Fruit fly (Drosophila melanogaster) whole organism, embryonic: Measurements from ENCODE around the gene CG5056.
A peak's percentile ranks its signal among the peaks of the same experiment; 100 is the strongest.

Source experiments
- Ada2b ChIP-seq: fragments of 200-800 bp; sonication (Bioruptor generic); IDR thresholded peaks from 2 replicates; pipeline ENCODE4 v1.3.6; 2022; ENCODE audit warnings: missing biosample characterization, missing genetic modification characterization
- B-H1 ChIP-seq: fragments of 200-800 bp; sonication (Bioruptor generic); IDR thresholded peaks from 3 replicates; pipeline ENCODE4 v1.3.6; 2022; ENCODE audit warnings: missing biosample characterization, missing genetic modification characterization
- C15 ChIP-seq: fragments of 200-800 bp; sonication (Bioruptor generic); IDR thresholded peaks from 3 replicates; pipeline ENCODE4 v1.3.6; 2022; ENCODE audit warnings: missing biosample characterization, missing genetic modification characterization
- CG11504 ChIP-seq: fragments of 200-800 bp; sonication (Bioruptor generic); optimal IDR thresholded peaks from 3 replicates; lab custom pipeline; 2019; ENCODE audit warnings: missing biosample characterization, mild to moderate bottlenecking, missing genetic modification characterization, moderate library complexity
- CG14965 ChIP-seq: fragments of 200-800 bp; sonication (Bioruptor generic); optimal IDR thresholded peaks from 2 replicates; lab custom pipeline; 2016; ENCODE audit warnings: missing biosample characterization, missing genetic modification characterization, borderline replicate concordance
- CG15269 ChIP-seq: fragments of 200-800 bp; sonication (Bioruptor generic); optimal IDR thresholded peaks from 2 replicates; lab custom pipeline; 2018; ENCODE audit warnings: missing biosample characterization, mild to moderate bottlenecking, missing genetic modification characterization, moderate library complexity
- CG15479 ChIP-seq: fragments of 200-800 bp; sonication (Bioruptor generic); optimal IDR thresholded peaks from 3 replicates; lab custom pipeline; 2019; ENCODE audit warnings: missing biosample characterization, mild to moderate bottlenecking, missing genetic modification characterization, moderate library complexity
- CG1603 ChIP-seq: fragments of 200-800 bp; sonication (Bioruptor generic); optimal IDR thresholded peaks from 2 replicates; lab custom pipeline; 2019; ENCODE audit warnings: missing biosample characterization, mild to moderate bottlenecking, missing genetic modification characterization, moderate library complexity
- CG16779 ChIP-seq: fragments of 200-800 bp; sonication (Bioruptor generic); IDR thresholded peaks from 2 replicates; pipeline ENCODE4 v1.3.6; 2022; ENCODE audit warnings: missing biosample characterization, missing genetic modification characterization
- CG17385 ChIP-seq: fragments of 200-800 bp; sonication (Bioruptor generic); optimal IDR thresholded peaks from 3 replicates; lab custom pipeline; 2018; ENCODE audit warnings: missing biosample characterization, mild to moderate bottlenecking, missing genetic modification characterization
- CG17912 ChIP-seq: fragments of 200-800 bp; sonication (Bioruptor generic); optimal IDR thresholded peaks from 2 replicates; lab custom pipeline; 2018; ENCODE audit warnings: missing biosample characterization, mild to moderate bottlenecking, missing genetic modification characterization
- CG18262 ChIP-seq: fragments of 200-800 bp; optimal IDR thresholded peaks from 3 replicates; lab custom pipeline; 2019; ENCODE audit warnings: missing biosample characterization, mild to moderate bottlenecking, missing genetic modification characterization, moderate library complexity
- CG2129 ChIP-seq: fragments of 200-800 bp; sonication (Bioruptor generic); IDR thresholded peaks from 2 replicates; pipeline ENCODE4 v1.3.6; 2022; ENCODE audit warnings: missing biosample characterization, missing genetic modification characterization; ENCODE audit not compliant: partially characterized antibody
- CG30403 ChIP-seq: fragments of 200-800 bp; sonication (Bioruptor generic); optimal IDR thresholded peaks from 3 replicates; lab custom pipeline; 2016; ENCODE audit warnings: missing biosample characterization, missing genetic modification characterization
- CG3065 ChIP-seq: fragments of 200-800 bp; sonication (Bioruptor generic); optimal IDR thresholded peaks from 2 replicates; lab custom pipeline; 2016; ENCODE audit warnings: missing biosample characterization, missing genetic modification characterization
- CG4617 ChIP-seq: fragments of 200-800 bp; sonication (Bioruptor generic); optimal IDR thresholded peaks from 3 replicates; lab custom pipeline; 2016; ENCODE audit warnings: missing biosample characterization, missing genetic modification characterization, borderline replicate concordance
- CG4707 ChIP-seq: fragments of 200-800 bp; sonication (Bioruptor generic); optimal IDR thresholded peaks from 2 replicates; lab custom pipeline; 2018; ENCODE audit warnings: missing biosample characterization, mild to moderate bottlenecking, missing genetic modification characterization, moderate library complexity
- CG4854 ChIP-seq: fragments of 200-800 bp; sonication (Bioruptor generic); optimal IDR thresholded peaks from 2 replicates; lab custom pipeline; 2016; ENCODE audit warnings: missing biosample characterization, missing genetic modification characterization, inconsistent platforms
- CG6272 ChIP-seq: fragments of 200-800 bp; sonication (Bioruptor generic); IDR thresholded peaks from 2 replicates; pipeline ENCODE4 v1.3.6; 2022; ENCODE audit warnings: missing biosample characterization, missing genetic modification characterization
- CG6689 ChIP-seq: fragments of 200-800 bp; sonication (Bioruptor generic); IDR thresholded peaks from 2 replicates; pipeline ENCODE4 v1.3.6; 2022; ENCODE audit warnings: missing biosample characterization, missing genetic modification characterization
- CG7271 ChIP-seq: fragments of 200-800 bp; sonication (Bioruptor generic); optimal IDR thresholded peaks from 2 replicates; lab custom pipeline; 2018; ENCODE audit warnings: missing biosample characterization, mild to moderate bottlenecking, missing genetic modification characterization, moderate library complexity
- CG7357 ChIP-seq: fragments of 200-800 bp; sonication (Bioruptor generic); IDR thresholded peaks from 3 replicates; pipeline ENCODE4 v1.3.6; 2022; ENCODE audit warnings: missing biosample characterization, missing genetic modification characterization
- CG8924 ChIP-seq: fragments of 200-800 bp; optimal IDR thresholded peaks from 3 replicates; lab custom pipeline; 2019; ENCODE audit warnings: missing biosample characterization, mild to moderate bottlenecking, missing genetic modification characterization, moderate library complexity
- CG9437 ChIP-seq: fragments of 200-800 bp; sonication (Bioruptor generic); optimal IDR thresholded peaks from 2 replicates; lab custom pipeline; 2018; ENCODE audit warnings: missing biosample characterization, mild to moderate bottlenecking, missing genetic modification characterization
- Dref ChIP-seq: fragments of 200-800 bp; sonication (Bioruptor generic); IDR thresholded peaks from 2 replicates; pipeline ENCODE4 v1.3.6; 2022; ENCODE audit warnings: missing biosample characterization, missing genetic modification characterization
- MTF-1 ChIP-seq: fragments of 200-800 bp; sonication (Bioruptor generic); optimal IDR thresholded peaks from 2 replicates; lab custom pipeline; 2018; ENCODE audit warnings: missing biosample characterization, mild to moderate bottlenecking, missing genetic modification characterization, borderline replicate concordance
- Oli ChIP-seq: fragments of 200-800 bp; sonication (Bioruptor generic); optimal IDR thresholded peaks from 2 replicates; lab custom pipeline; 2018; ENCODE audit warnings: missing biosample characterization, mild to moderate bottlenecking, missing genetic modification characterization, moderate library complexity
- Optix ChIP-seq: fragments of 200-800 bp; sonication (Bioruptor generic); IDR thresholded peaks from 3 replicates; pipeline ENCODE4 v1.3.6; 2022; ENCODE audit warnings: missing biosample characterization, missing genetic modification characterization
- Stat92E ChIP-seq, 3 experiments: fragments of >200 bp in 2 of 3; fragments of 200-800 bp in 1 of 3; sonication (Bioruptor generic) in 1 of 3; optimal IDR thresholded peaks; 2 replicates each; lab custom pipeline; 2017 to 2019; ENCODE audit warnings: missing biosample characterization in 3 of 3, missing genetic modification characterization in 3 of 3, mild to moderate bottlenecking in 1 of 3, moderate library complexity in 1 of 3
- Trl ChIP-seq, 3 experiments: fragments of >200 bp in 2 of 3; fragments of 200-800 bp in 1 of 3; sonication (Bioruptor generic) in 1 of 3; optimal IDR thresholded peaks; 2 replicates in 1 of 3; 3 replicates in 2 of 3; lab custom pipeline; 2016 to 2017; ENCODE audit warnings: missing biosample characterization in 1 of 3, missing genetic modification characterization in 1 of 3
- br ChIP-seq: fragments of >200 bp; optimal IDR thresholded peaks from 2 replicates; lab custom pipeline; 2017
- btn ChIP-seq: fragments of 200-800 bp; sonication (Bioruptor generic); optimal IDR thresholded peaks from 2 replicates; lab custom pipeline; 2016; ENCODE audit warnings: missing biosample characterization, missing genetic modification characterization
- dati ChIP-seq: fragments of 200-800 bp; sonication (Bioruptor generic); IDR thresholded peaks from 2 replicates; pipeline ENCODE4 v1.3.6; 2022; ENCODE audit warnings: missing biosample characterization, missing genetic modification characterization
- ems ChIP-seq: fragments of 200-800 bp; sonication (Bioruptor generic); optimal IDR thresholded peaks from 3 replicates; lab custom pipeline; 2016; ENCODE audit warnings: missing biosample characterization, missing genetic modification characterization
- ewg ChIP-seq: fragments of 200-800 bp; sonication (Bioruptor generic); optimal IDR thresholded peaks from 3 replicates; lab custom pipeline; 2017; ENCODE audit warnings: mild to moderate bottlenecking, missing biosample characterization, missing genetic modification reagents, missing genetic modification characterization
- fd96Cb ChIP-seq: fragments of 200-800 bp; sonication (Bioruptor generic); optimal IDR thresholded peaks from 2 replicates; lab custom pipeline; 2018; ENCODE audit warnings: missing biosample characterization, mild to moderate bottlenecking, missing genetic modification characterization, moderate library complexity
- hkb ChIP-seq, 2 experiments: fragments of 200-800 bp in 1 of 2; fragments of >200 bp in 1 of 2; sonication (Bioruptor generic) in 1 of 2; IDR thresholded peaks in 1 of 2; optimal IDR thresholded peaks in 1 of 2; 2 replicates each; pipeline versions ENCODE4 v1.3.6 to Lab custom; 2017 to 2022; ENCODE audit warnings: missing biosample characterization in 1 of 2, missing genetic modification characterization in 1 of 2
- hth ChIP-seq: fragments of >200 bp; optimal IDR thresholded peaks from 2 replicates; lab custom pipeline; 2017; ENCODE audit warnings: inconsistent platforms
- kah ChIP-seq: fragments of 200-800 bp; sonication (Bioruptor generic); optimal IDR thresholded peaks from 2 replicates; lab custom pipeline; 2018; ENCODE audit warnings: missing biosample characterization, mild to moderate bottlenecking, missing genetic modification characterization
- maf-S ChIP-seq: fragments of 200-800 bp; sonication (Bioruptor generic); optimal IDR thresholded peaks from 2 replicates; lab custom pipeline; 2016; ENCODE audit warnings: missing biosample characterization, missing genetic modification characterization
- mam ChIP-seq: fragments of 200-800 bp; sonication (Bioruptor generic); optimal IDR thresholded peaks from 3 replicates; lab custom pipeline; 2016; ENCODE audit warnings: missing biosample characterization, missing genetic modification characterization
- mirr ChIP-seq: fragments of 200-800 bp; sonication (Bioruptor generic); optimal IDR thresholded peaks from 3 replicates; lab custom pipeline; 2018; ENCODE audit warnings: missing biosample characterization, mild to moderate bottlenecking, missing genetic modification characterization
- onecut ChIP-seq: fragments of 200-800 bp; sonication (Bioruptor generic); IDR thresholded peaks from 2 replicates; pipeline ENCODE4 v1.3.6; 2022; ENCODE audit warnings: missing biosample characterization, missing genetic modification characterization
- repo ChIP-seq: fragments of 200-800 bp; sonication (Bioruptor generic); optimal IDR thresholded peaks from 2 replicates; lab custom pipeline; 2016; ENCODE audit warnings: missing biosample characterization, missing genetic modification characterization
- sens-2 ChIP-seq: fragments of 200-800 bp; sonication (Bioruptor generic); IDR thresholded peaks from 2 replicates; pipeline ENCODE4 v1.3.6; 2022; ENCODE audit warnings: missing biosample characterization, missing genetic modification characterization
- slbo ChIP-seq: fragments of 200-800 bp; sonication (Bioruptor generic); IDR thresholded peaks from 2 replicates; pipeline ENCODE4 v1.3.6; 2022; ENCODE audit warnings: missing biosample characterization, missing genetic modification characterization
- tgo ChIP-seq: fragments of 200-800 bp; sonication (Bioruptor generic); IDR thresholded peaks from 3 replicates; pipeline ENCODE4 v1.3.6; 2022; ENCODE audit warnings: missing biosample characterization, missing genetic modification characterization
- toy ChIP-seq: fragments of 200-800 bp; sonication (Bioruptor generic); IDR thresholded peaks from 2 replicates; pipeline ENCODE4 v1.3.6; 2022; ENCODE audit warnings: missing biosample characterization, missing genetic modification characterization
- trh ChIP-seq: fragments of 200-800 bp; sonication (Bioruptor generic); optimal IDR thresholded peaks from 2 replicates; lab custom pipeline; 2016; ENCODE audit warnings: missing biosample characterization, missing genetic modification characterization
- twi ChIP-seq: fragments of 200-800 bp; optimal IDR thresholded peaks from 2 replicates; lab custom pipeline; 2019; ENCODE audit warnings: missing biosample characterization, mild to moderate bottlenecking, missing genetic modification characterization, moderate library complexity

The CG5056 gene

dm6 chr2L:10339212-10339721, 27.2 kb upstream of the CG5056 start, which contains the start of gene SamDC (continued):
- TF ChIP-seq CG16779 (GFP tag; lab: Robert Waterston, UW), result no peak
- TF ChIP-seq tgo (GFP tag; lab: Robert Waterston, UW), result no peak; the same call in 1 of the 3 replicates
- TF ChIP-seq CG14965 (GFP tag; lab: Kevin White, UChicago), result no peak
- no peak for TF ChIP-seq ewg (GFP tag; lab: Kevin White, UChicago)
- no peak for TF ChIP-seq sens-2 (GFP tag; lab: Robert Waterston, UW)
- TF ChIP-seq Dref (GFP tag; lab: Robert Waterston, UW), result peak; percentile 91
- peak; percentile 55 for TF ChIP-seq CG30403
- peak; percentile 26 for TF ChIP-seq fd96Cb (tag; lab: Kevin White, UChicago)
- TF ChIP-seq mirr (GFP tag; lab: Kevin White, UChicago), result peak; percentile 47
- TF ChIP-seq CG7271 (tag; lab: Kevin White, UChicago), result no peak
- no peak for TF ChIP-seq btn (GFP tag; lab: Kevin White, UChicago)
- no peak for TF ChIP-seq hkb (optimal IDR thresholded peaks at IDR 0.05; lab: Kevin White, UChicago)
- peak; percentile 53; the same call in 1 of the 2 replicates for TF ChIP-seq hkb (GFP tag; IDR thresholded peaks at IDR 0.05; lab: Robert Waterston, UW)
- TF ChIP-seq CG4617, result peak; percentile 42
- peak; percentile 96 for TF ChIP-seq CG7357 (GFP tag; lab: Robert Waterston, UW)
- TF ChIP-seq CG3065 (GFP tag; lab: Kevin White, UChicago), result no peak
- TF ChIP-seq dati, result no peak
- no peak for TF ChIP-seq C15 (GFP tag; lab: Robert Waterston, UW)
- TF ChIP-seq CG17385 (GFP tag; lab: Kevin White, UChicago), result peak; percentile 48
- peak; percentile 79 for TF ChIP-seq CG1603 (tag; lab: Kevin White, UChicago)
- no peak for TF ChIP-seq Oli (tag; lab: Kevin White, UChicago)
- TF ChIP-seq toy, result no peak
- peak; percentile 8 for TF ChIP-seq CG4707 (GFP tag; lab: Kevin White, UChicago)
- no peak for TF ChIP-seq CG17912
- 0 out of 2 replicates have a peak, but pooled peaks have one; percentile 24 for TF ChIP-seq CG6689 (GFP tag; lab: Robert Waterston, UW)
- no peak for TF ChIP-seq CG15479 (GFP tag; lab: Kevin White, UChicago)
- TF ChIP-seq repo (GFP tag; lab: Kevin White, UChicago), result no peak
- TF ChIP-seq onecut (GFP tag; lab: Robert Waterston, UW), result 0 out of 2 replicates have a peak, but pooled peaks have one; percentile 26
- no peak for TF ChIP-seq MTF-1 (GFP tag; lab: Kevin White, UChicago)
- TF ChIP-seq Optix (GFP tag; lab: Robert Waterston, UW), result no peak
- TF ChIP-seq trh (GFP tag; lab: Kevin White, UChicago), result no peak
- peak; percentile 63 for TF ChIP-seq CG8924
- no peak for TF ChIP-seq kah
- peak; percentile 72 for TF ChIP-seq CG15269 (tag; lab: Kevin White, UChicago)
- peak; percentile 57; the same call in 1 of the 2 replicates for TF ChIP-seq CG2129
- peak; percentile 8 for TF ChIP-seq ems (GFP tag; lab: Kevin White, UChicago)
- peak in 2 of 3 experiments; percentile 12 to 85 for TF ChIP-seq Stat92E (GFP tag; optimal IDR thresholded peaks at IDR 0.05; lab: Kevin White, UChicago)
- no peak; the same call in 2 of the 3 replicates for TF ChIP-seq B-H1 (GFP tag; lab: Robert Waterston, UW)
- no peak for TF ChIP-seq br (lab: Kevin White, UChicago)
- TF ChIP-seq slbo (GFP tag; lab: Robert Waterston, UW), result peak; percentile 57
- peak; percentile 17 for TF ChIP-seq twi
- peak; percentile 54 for TF ChIP-seq mam (GFP tag; lab: Kevin White, UChicago)
- no peak for TF ChIP-seq CG4854 (GFP tag; lab: Kevin White, UChicago)
- no peak for TF ChIP-seq CG18262 (tag; lab: Kevin White, UChicago)
- peak; percentile 73 for TF ChIP-seq CG11504 (tag; lab: Kevin White, UChicago)
- peak; percentile 63 for TF ChIP-seq Ada2b
- TF ChIP-seq CG6272 (GFP tag; lab: Robert Waterston, UW), result no peak
- no peak for TF ChIP-seq hth (lab: Kevin White, UChicago)
- no peak for TF ChIP-seq maf-S
- peak; percentile 25 for TF ChIP-seq CG9437 (GFP tag; lab: Kevin White, UChicago)
- TF ChIP-seq Trl (optimal IDR thresholded peaks at IDR 0.05; lab: Kevin White, UChicago), result no peak
- peak; percentile 58 for TF ChIP-seq Trl (GFP tag; optimal IDR thresholded peaks at IDR 0.05; lab: Kevin White, UChicago)
